Worm (Caenorhabditis elegans): ENCODE measurements around the gene B0303.7.

Gene B0303.7

ce11 chrIII:8664897-8665388 lies 28.5 kb upstream of the B0303.7 start, which contains the start of gene F22B7.1:
F22B7.1 (plus strand) TSS chrIII:8665338.
- TF ChIP-seq unc-62 (GFP tag; optimal IDR thresholded peaks at IDR 0.05): no peak

ce11 chrIII:8667382-8667781 lies 26.0 kb upstream of the B0303.7 start, which contains the start of gene dpy-19:
dpy-19 (minus strand) TSS chrIII:8667482.
- TF ChIP-seq unc-62 (GFP tag; optimal IDR thresholded peaks at IDR 0.05): no peak

ce11 chrIII:8668717-8669116 lies 24.7 kb upstream of the B0303.7 start:
- no peak for TF ChIP-seq unc-62 (GFP tag; optimal IDR thresholded peaks at IDR 0.05)

ce11 chrIII:8674980-8675485 lies 18.4 kb upstream of the B0303.7 start, which contains the start of gene pgl-2:
pgl-2 (minus strand) TSS chrIII:8675435.
- no peak for TF ChIP-seq unc-62 (GFP tag; optimal IDR thresholded peaks at IDR 0.05)

- no peak for TF ChIP-seq unc-62 (GFP tag; optimal IDR thresholded peaks at IDR 0.05)
Measured at ce11 chrIII:8678371-8678770, 15.1 kb upstream of the B0303.7 start.

- TF ChIP-seq unc-62 (GFP tag; optimal IDR thresholded peaks at IDR 0.05): no peak
Measured at ce11 chrIII:8683679-8684263, 9.7 kb upstream of the B0303.7 start, which contains the start of gene fli-1. fli-1 (minus strand) TSS chrIII:8683736.

ce11 chrIII:8684421-8684820 lies 9.0 kb upstream of the B0303.7 start, which contains the start of gene anmt-1:
anmt-1 (plus strand) TSS chrIII:8684808.
- TF ChIP-seq unc-62 (GFP tag; optimal IDR thresholded peaks at IDR 0.05): no peak

ce11 chrIII:8685590-8686240 lies 7.7 kb upstream of the B0303.7 start:
- no peak for TF ChIP-seq unc-62 (GFP tag; optimal IDR thresholded peaks at IDR 0.05)

- TF ChIP-seq unc-62 (GFP tag; optimal IDR thresholded peaks at IDR 0.05): no peak
Measured at ce11 chrIII:8688438-8688946, 4.9 kb upstream of the B0303.7 start, which contains the start of gene hadb-1. hadb-1 (minus strand) TSS chrIII:8688488.

- no peak for TF ChIP-seq unc-62 (GFP tag; optimal IDR thresholded peaks at IDR 0.05)
Measured at ce11 chrIII:8689143-8689542, 4.3 kb upstream of the B0303.7 start.

ce11 chrIII:8689655-8690054 lies 3.8 kb upstream of the B0303.7 start, which contains the start of gene B0303.4:
B0303.4 (plus strand) TSS chrIII:8689850.
- no peak for TF ChIP-seq unc-62 (GFP tag; optimal IDR thresholded peaks at IDR 0.05)

ce11 chrIII:8696680-8697079 lies 3.3 kb downstream of the B0303.7 start:
- no peak for TF ChIP-seq unc-62 (GFP tag; optimal IDR thresholded peaks at IDR 0.05)

- TF ChIP-seq unc-62 (GFP tag; optimal IDR thresholded peaks at IDR 0.05): no peak
Measured at ce11 chrIII:8697268-8697907, 4.0 kb downstream of the B0303.7 start.

ce11 chrIII:8700289-8700957 lies 7.0 kb downstream of the B0303.7 start, which contains the start of the genes sdz-1 and vps-33.1:
sdz-1 (minus strand) TSS chrIII:8700339.
vps-33.1 (plus strand) TSS chrIII:8700927.
- no peak for TF ChIP-seq unc-62 (GFP tag; optimal IDR thresholded peaks at IDR 0.05)

- no peak for TF ChIP-seq unc-62 (GFP tag; optimal IDR thresholded peaks at IDR 0.05)
Measured at ce11 chrIII:8704765-8705164, 11.3 kb downstream of the B0303.7 start, which contains the start of gene B0303.16. B0303.16 (plus strand) TSS chrIII:8705065.

Data from whole organism, dauer.